Fruit fly (Drosophila melanogaster) whole organism, prepupa: ENCODE results near the gene NimB3.

ENCODE experiments used
- Blimp-1 ChIP-seq: fragments of 200-800 bp; sonication (Bioruptor generic); optimal IDR thresholded peaks from 3 replicates; lab custom pipeline; 2017; ENCODE audit warnings: missing biosample characterization, missing genetic modification characterization, mild to moderate bottlenecking, moderate library complexity, missing genetic modification reagents
- CG10669 ChIP-seq: fragments of 200-800 bp; sonication (Bioruptor generic); optimal IDR thresholded peaks from 3 replicates; lab custom pipeline; 2018; ENCODE audit warnings: missing biosample characterization, mild to moderate bottlenecking, missing genetic modification characterization, moderate library complexity
- CG11294 ChIP-seq: fragments of 200-800 bp; sonication (Bioruptor generic); IDR thresholded peaks from 2 replicates; pipeline ENCODE4 v1.3.6; 2022; ENCODE audit warnings: missing biosample characterization, missing genetic modification characterization
- CG11762 ChIP-seq: fragments of 200-800 bp; sonication (Bioruptor generic); optimal IDR thresholded peaks from 3 replicates; lab custom pipeline; 2016; ENCODE audit warnings: missing biosample characterization, missing genetic modification characterization; ENCODE audit not compliant: insufficient read depth
- CG11902 ChIP-seq: fragments of 200-800 bp; sonication (Bioruptor generic); optimal IDR thresholded peaks from 3 replicates; lab custom pipeline; 2016; ENCODE audit warnings: missing biosample characterization, missing genetic modification characterization
- CG15336 ChIP-seq: fragments of 200-800 bp; sonication (Bioruptor generic); IDR thresholded peaks from 2 replicates; pipeline ENCODE4 v1.3.6; 2022; ENCODE audit warnings: missing biosample characterization, missing genetic modification characterization
- CG16779 ChIP-seq: fragments of 200-800 bp; sonication (Bioruptor generic); optimal IDR thresholded peaks from 3 replicates; lab custom pipeline; 2017; ENCODE audit warnings: missing biosample characterization, mild to moderate bottlenecking, missing genetic modification characterization
- CG31627 ChIP-seq: fragments of 200-800 bp; sonication (Bioruptor generic); optimal IDR thresholded peaks from 3 replicates; lab custom pipeline; 2016; ENCODE audit warnings: missing biosample characterization, missing genetic modification characterization
- CG32006 ChIP-seq: fragments of 200-800 bp; sonication (Bioruptor generic); optimal IDR thresholded peaks from 3 replicates; lab custom pipeline; 2017; ENCODE audit warnings: missing biosample characterization, mild to moderate bottlenecking, missing genetic modification characterization
- CG34406 ChIP-seq: fragments of 200-800 bp; sonication (Bioruptor generic); optimal IDR thresholded peaks from 3 replicates; lab custom pipeline; 2016; ENCODE audit warnings: missing biosample characterization, missing genetic modification characterization
- CG3919 ChIP-seq: fragments of 200-800 bp; sonication (Bioruptor generic); optimal IDR thresholded peaks from 3 replicates; lab custom pipeline; 2016; ENCODE audit warnings: missing biosample characterization, missing genetic modification characterization
- CG4318 ChIP-seq: fragments of 200-800 bp; sonication (Bioruptor generic); optimal IDR thresholded peaks from 3 replicates; lab custom pipeline; 2017; ENCODE audit warnings: missing biosample characterization, mild to moderate bottlenecking, missing genetic modification characterization
- CG6163 ChIP-seq: fragments of 200-800 bp; sonication (Bioruptor generic); IDR thresholded peaks from 3 replicates; pipeline ENCODE4 v1.3.6; 2022; ENCODE audit warnings: missing biosample characterization, missing genetic modification characterization
- CG6276 ChIP-seq: fragments of 200-800 bp; sonication (Bioruptor generic); optimal IDR thresholded peaks from 2 replicates; lab custom pipeline; 2017; ENCODE audit warnings: missing biosample characterization, mild to moderate bottlenecking, missing genetic modification characterization
- CG6792 ChIP-seq: fragments of 200-800 bp; sonication (Bioruptor generic); optimal IDR thresholded peaks from 3 replicates; lab custom pipeline; 2016; ENCODE audit warnings: missing biosample characterization, missing genetic modification characterization
- CG6808 ChIP-seq: fragments of 200-800 bp; sonication (Bioruptor generic); optimal IDR thresholded peaks from 3 replicates; lab custom pipeline; 2017; ENCODE audit warnings: missing biosample characterization, missing genetic modification characterization, mild to moderate bottlenecking, moderate library complexity, missing genetic modification reagents
- CG7368 ChIP-seq: fragments of 200-800 bp; sonication (Bioruptor generic); optimal IDR thresholded peaks from 3 replicates; lab custom pipeline; 2016; ENCODE audit warnings: missing biosample characterization, missing genetic modification characterization
- CG8319 ChIP-seq: fragments of 200-800 bp; sonication (Bioruptor generic); optimal IDR thresholded peaks from 3 replicates; lab custom pipeline; 2016; ENCODE audit warnings: missing biosample characterization, missing genetic modification characterization
- Eip78C ChIP-seq: fragments of 200-800 bp; sonication (Bioruptor generic); peaks from one replicate; lab custom pipeline; 2016; ENCODE audit warnings: missing biosample characterization, missing genetic modification characterization
- Eip93F ChIP-seq: fragments of 200-800 bp; sonication (Bioruptor generic); optimal IDR thresholded peaks from 2 replicates; lab custom pipeline; 2016; ENCODE audit warnings: missing biosample characterization, mild to moderate bottlenecking, missing genetic modification characterization
- Ets21C ChIP-seq: fragments of 200-800 bp; sonication (Bioruptor generic); optimal IDR thresholded peaks from 3 replicates; lab custom pipeline; 2016; ENCODE audit warnings: missing biosample characterization, missing genetic modification characterization
- Hr39 ChIP-seq: fragments of 200-800 bp; sonication (Bioruptor generic); optimal IDR thresholded peaks from 2 replicates; lab custom pipeline; 2016; ENCODE audit warnings: missing biosample characterization, missing genetic modification characterization
- Hr4 ChIP-seq: fragments of 200-800 bp; sonication (Bioruptor generic); optimal IDR thresholded peaks from 3 replicates; lab custom pipeline; 2016; ENCODE audit warnings: missing biosample characterization, missing genetic modification characterization
- Lpt ChIP-seq: fragments of 200-800 bp; sonication (Bioruptor generic); optimal IDR thresholded peaks from 3 replicates; lab custom pipeline; 2016; ENCODE audit warnings: missing biosample characterization, missing genetic modification characterization
- Met ChIP-seq: fragments of 200-800 bp; sonication (Bioruptor generic); optimal IDR thresholded peaks from 3 replicates; lab custom pipeline; 2016; ENCODE audit warnings: missing biosample characterization, missing genetic modification characterization
- Smox ChIP-seq: fragments of 200-800 bp; sonication (Bioruptor generic); optimal IDR thresholded peaks from 3 replicates; lab custom pipeline; 2016; ENCODE audit warnings: missing biosample characterization, missing genetic modification characterization
- Sox102F ChIP-seq: fragments of 200-800 bp; sonication (Bioruptor generic); optimal IDR thresholded peaks from 2 replicates; lab custom pipeline; 2016; ENCODE audit warnings: missing biosample characterization, mild to moderate bottlenecking, missing genetic modification characterization
- Sox14 ChIP-seq: fragments of 200-800 bp; sonication (Bioruptor generic); optimal IDR thresholded peaks from 3 replicates; lab custom pipeline; 2016; ENCODE audit warnings: missing biosample characterization, missing genetic modification characterization
- Sox15 ChIP-seq: fragments of 200-800 bp; sonication (Bioruptor generic); optimal IDR thresholded peaks from 3 replicates; lab custom pipeline; 2016; ENCODE audit warnings: missing biosample characterization, missing genetic modification characterization
- achi ChIP-seq: fragments of 200-800 bp; sonication (Bioruptor generic); optimal IDR thresholded peaks from 3 replicates; lab custom pipeline; 2016; ENCODE audit warnings: missing biosample characterization, missing genetic modification characterization
- cyc ChIP-seq: fragments of 200-800 bp; sonication (Bioruptor generic); optimal IDR thresholded peaks from 3 replicates; lab custom pipeline; 2016; ENCODE audit warnings: missing biosample characterization, missing genetic modification characterization
- dsx ChIP-seq: fragments of 200-800 bp; optimal IDR thresholded peaks from 3 replicates; lab custom pipeline; 2019; ENCODE audit warnings: missing biosample characterization, mild to moderate bottlenecking, missing genetic modification characterization, moderate library complexity; ENCODE audit not compliant: poor library complexity, severe bottlenecking
- eg ChIP-seq: fragments of 200-800 bp; sonication (Bioruptor generic); IDR thresholded peaks from 3 replicates; pipeline ENCODE4 v1.3.6; 2022; ENCODE audit warnings: missing biosample characterization, missing genetic modification characterization
- esn ChIP-seq: fragments of 200-800 bp; sonication (Bioruptor generic); optimal IDR thresholded peaks from 2 replicates; lab custom pipeline; 2016; ENCODE audit warnings: missing biosample characterization, mild to moderate bottlenecking, missing genetic modification characterization, moderate library complexity
- fd85E ChIP-seq: fragments of 200-800 bp; sonication (Bioruptor generic); optimal IDR thresholded peaks from 3 replicates; lab custom pipeline; 2016; ENCODE audit warnings: missing biosample characterization, missing genetic modification characterization
- fkh ChIP-seq: fragments of 200-800 bp; sonication (Bioruptor generic); optimal IDR thresholded peaks from 3 replicates; lab custom pipeline; 2017; ENCODE audit warnings: missing biosample characterization, mild to moderate bottlenecking, missing genetic modification characterization, moderate library complexity
- lz ChIP-seq: fragments of 200-800 bp; sonication (Bioruptor generic); optimal IDR thresholded peaks from 3 replicates; lab custom pipeline; 2016; ENCODE audit warnings: missing biosample characterization, missing genetic modification characterization
- net ChIP-seq: fragments of 200-800 bp; sonication (Bioruptor generic); optimal IDR thresholded peaks from 3 replicates; lab custom pipeline; 2016; ENCODE audit warnings: missing biosample characterization, missing genetic modification characterization
- pdm3 ChIP-seq: fragments of 200-800 bp; sonication (Bioruptor generic); optimal IDR thresholded peaks from 3 replicates; lab custom pipeline; 2016; ENCODE audit warnings: missing biosample characterization, missing genetic modification characterization
- spab ChIP-seq: fragments of 200-800 bp; sonication (Bioruptor generic); optimal IDR thresholded peaks from 2 replicates; lab custom pipeline; 2017; ENCODE audit warnings: missing biosample characterization, mild to moderate bottlenecking, missing genetic modification characterization, missing genetic modification reagents
- ss ChIP-seq, 2 experiments: fragments of 200-800 bp; sonication (Bioruptor generic); optimal IDR thresholded peaks; 2 replicates in 1 of 2; 3 replicates in 1 of 2; lab custom pipeline; 2017 to 2018; ENCODE audit warnings: mild to moderate bottlenecking in 2 of 2, missing biosample characterization in 2 of 2, missing genetic modification characterization in 2 of 2, moderate library complexity in 1 of 2
- svp ChIP-seq: fragments of 200-800 bp; sonication (Bioruptor generic); peaks from one replicate; lab custom pipeline; 2016; ENCODE audit warnings: missing biosample characterization, missing genetic modification characterization
- topi ChIP-seq: fragments of 200-800 bp; sonication (Bioruptor generic); optimal IDR thresholded peaks from 3 replicates; lab custom pipeline; 2016; ENCODE audit warnings: missing biosample characterization, missing genetic modification characterization
- vri ChIP-seq: fragments of 200-800 bp; sonication (Bioruptor generic); optimal IDR thresholded peaks from 3 replicates; lab custom pipeline; 2016; ENCODE audit warnings: missing biosample characterization, mild to moderate bottlenecking, missing genetic modification characterization

NimB3 gene

dm6 chr2L:13967846-13968350 lies at the start of gene NimB3:
Gene NimB3, minus strand, starts transcription at chr2L:13967985.
- peak; percentile 5 for TF ChIP-seq Sox102F (GFP tag; lab: Kevin White, UChicago)
- no peak for TF ChIP-seq achi
- TF ChIP-seq Eip78C (GFP tag; lab: Kevin White, UChicago), result peak; percentile 61
- TF ChIP-seq lz, result no peak
- TF ChIP-seq CG16779 (tag; lab: Kevin White, UChicago), result no peak
- TF ChIP-seq Lpt (GFP tag; lab: Kevin White, UChicago), result no peak
- no peak for TF ChIP-seq CG6276 (GFP tag; lab: Kevin White, UChicago)
- no peak for TF ChIP-seq net (GFP tag; lab: Kevin White, UChicago)
- no peak for TF ChIP-seq CG6808 (GFP tag; lab: Kevin White, UChicago)
- peak; percentile 97 for TF ChIP-seq svp (GFP tag; lab: Kevin White, UChicago)
- no peak for TF ChIP-seq ss (GFP tag; optimal IDR thresholded peaks at IDR 0.05; lab: Kevin White, UChicago)
- no peak for TF ChIP-seq Met
- peak; percentile 24 for TF ChIP-seq topi
- TF ChIP-seq Eip93F (GFP tag; lab: Kevin White, UChicago), result no peak
- TF ChIP-seq CG11294 (GFP tag; lab: Robert Waterston, UW), result no peak
- TF ChIP-seq CG34406 (GFP tag; lab: Kevin White, UChicago), result no peak
- no peak for TF ChIP-seq Hr4
- peak; percentile 13 for TF ChIP-seq CG32006 (GFP tag; lab: Kevin White, UChicago)
- TF ChIP-seq Smox (GFP tag; lab: Kevin White, UChicago), result peak; percentile 5
- no peak for TF ChIP-seq esn (GFP tag; lab: Kevin White, UChicago)
- no peak for TF ChIP-seq eg (GFP tag; lab: Robert Waterston, UW)
- no peak for TF ChIP-seq fkh (GFP tag; lab: Kevin White, UChicago)
- TF ChIP-seq CG6163 (GFP tag; lab: Robert Waterston, UW), result no peak
- peak; percentile 3 for TF ChIP-seq Hr39
- no peak for TF ChIP-seq CG8319 (GFP tag; lab: Kevin White, UChicago)
- no peak for TF ChIP-seq CG11902 (GFP tag; lab: Kevin White, UChicago)
- peak; percentile 27 for TF ChIP-seq CG31627 (GFP tag; lab: Kevin White, UChicago)
- TF ChIP-seq spab (GFP tag; lab: Kevin White, UChicago), result no peak
- TF ChIP-seq CG4318 (GFP tag; lab: Kevin White, UChicago), result no peak
- TF ChIP-seq Ets21C (GFP tag; lab: Kevin White, UChicago), result no peak
- TF ChIP-seq CG3919 (GFP tag; lab: Kevin White, UChicago), result no peak
- TF ChIP-seq dsx (GFP tag; lab: Kevin White, UChicago), result no peak
- no peak for TF ChIP-seq fd85E (GFP tag; lab: Kevin White, UChicago)
- TF ChIP-seq CG7368 (GFP tag; lab: Kevin White, UChicago), result no peak
- no peak for TF ChIP-seq CG10669 (GFP tag; lab: Kevin White, UChicago)
- no peak for TF ChIP-seq CG15336
- TF ChIP-seq Blimp-1 (GFP tag; lab: Kevin White, UChicago), result no peak
- TF ChIP-seq CG11762 (GFP tag; lab: Kevin White, UChicago), result no peak
- peak; percentile 1 for TF ChIP-seq vri (GFP tag; lab: Kevin White, UChicago)
- no peak for TF ChIP-seq Sox14 (GFP tag; lab: Kevin White, UChicago)
- no peak for TF ChIP-seq cyc (GFP tag; lab: Kevin White, UChicago)

dm6 chr2L:14015109-14015508 lies 47.3 kb upstream of the NimB3 start:
- TF ChIP-seq Sox15 (GFP tag; lab: Kevin White, UChicago) (no peak), CG6792 (GFP tag; lab: Kevin White, UChicago) (no peak), vri (GFP tag; lab: Kevin White, UChicago) (peak; percentile 44), pdm3 (GFP tag; lab: Kevin White, UChicago) (no peak)
